Fruit fly (Drosophila melanogaster) whole organism, prepupa: ENCODE measurements around the gene CG13074.

Source experiments
- CG11294 ChIP-seq: fragments of 200-800 bp; sonication (Bioruptor generic); IDR thresholded peaks from 2 replicates; pipeline ENCODE4 v1.3.6; 2022; ENCODE audit warnings: missing biosample characterization, missing genetic modification characterization
- CG3919 ChIP-seq: fragments of 200-800 bp; sonication (Bioruptor generic); optimal IDR thresholded peaks from 3 replicates; lab custom pipeline; 2016; ENCODE audit warnings: missing biosample characterization, missing genetic modification characterization
- CG6792 ChIP-seq: fragments of 200-800 bp; sonication (Bioruptor generic); optimal IDR thresholded peaks from 3 replicates; lab custom pipeline; 2016; ENCODE audit warnings: missing biosample characterization, missing genetic modification characterization
- CG6808 ChIP-seq: fragments of 200-800 bp; sonication (Bioruptor generic); optimal IDR thresholded peaks from 3 replicates; lab custom pipeline; 2017; ENCODE audit warnings: missing biosample characterization, missing genetic modification characterization, mild to moderate bottlenecking, moderate library complexity, missing genetic modification reagents
- CG6854 ChIP-seq: fragments of 200-800 bp; sonication (Bioruptor generic); optimal IDR thresholded peaks from 2 replicates; lab custom pipeline; 2017; ENCODE audit warnings: missing biosample characterization, mild to moderate bottlenecking, missing genetic modification characterization
- CG8119 ChIP-seq: fragments of 200-800 bp; sonication (Bioruptor generic); IDR thresholded peaks from 3 replicates; pipeline ENCODE4 v1.3.6; 2022; ENCODE audit warnings: missing biosample characterization, missing genetic modification characterization
- CG8319 ChIP-seq: fragments of 200-800 bp; sonication (Bioruptor generic); optimal IDR thresholded peaks from 3 replicates; lab custom pipeline; 2016; ENCODE audit warnings: missing biosample characterization, missing genetic modification characterization
- Eip78C ChIP-seq: fragments of 200-800 bp; sonication (Bioruptor generic); peaks from one replicate; lab custom pipeline; 2016; ENCODE audit warnings: missing biosample characterization, missing genetic modification characterization
- Lpt ChIP-seq: fragments of 200-800 bp; sonication (Bioruptor generic); optimal IDR thresholded peaks from 3 replicates; lab custom pipeline; 2016; ENCODE audit warnings: missing biosample characterization, missing genetic modification characterization
- Sox15 ChIP-seq: fragments of 200-800 bp; sonication (Bioruptor generic); optimal IDR thresholded peaks from 3 replicates; lab custom pipeline; 2016; ENCODE audit warnings: missing biosample characterization, missing genetic modification characterization
- fkh ChIP-seq: fragments of 200-800 bp; sonication (Bioruptor generic); optimal IDR thresholded peaks from 3 replicates; lab custom pipeline; 2017; ENCODE audit warnings: missing biosample characterization, mild to moderate bottlenecking, missing genetic modification characterization, moderate library complexity
- net ChIP-seq: fragments of 200-800 bp; sonication (Bioruptor generic); optimal IDR thresholded peaks from 3 replicates; lab custom pipeline; 2016; ENCODE audit warnings: missing biosample characterization, missing genetic modification characterization

- no peak for TF ChIP-seq CG8119 (GFP tag; lab: Robert Waterston, UW)
- TF ChIP-seq CG6792 (GFP tag; lab: Kevin White, UChicago), result no peak
- no peak for TF ChIP-seq CG3919 (GFP tag; lab: Kevin White, UChicago)
- TF ChIP-seq CG11294, result no peak
- TF ChIP-seq CG6854 (GFP tag; lab: Kevin White, UChicago), result no peak
- no peak for TF ChIP-seq Lpt (GFP tag; lab: Kevin White, UChicago)
- no peak for TF ChIP-seq fkh (GFP tag; lab: Kevin White, UChicago)
- TF ChIP-seq CG6808 (GFP tag; lab: Kevin White, UChicago), result no peak
- no peak for TF ChIP-seq CG8319
- no peak for TF ChIP-seq Sox15
- no peak for TF ChIP-seq Eip78C
- no peak for TF ChIP-seq net
Measured at dm6 chr3L:16082251-16082650, 15.0 kb downstream of the CG13074 start, which contains the start of gene CG33258.
